Fruit fly (Drosophila melanogaster): ENCODE measurements around the gene Ist1.

Ist1 gene

dm6 chr3L:6708995-6709606 lies 47.2 kb downstream of the Ist1 start:
- TF ChIP-seq CG17801 (GFP tag; optimal IDR thresholded peaks at IDR 0.05; ENCODE audit: partially characterized antibody), result peak; percentile 7

- no peak for TF ChIP-seq CG17801 (GFP tag; optimal IDR thresholded peaks at IDR 0.05; ENCODE audit: partially characterized antibody)
Measured at dm6 chr3L:6706723-6707591, 49.3 kb downstream of the Ist1 start.

dm6 chr3L:6705865-6706264 lies 50.4 kb downstream of the Ist1 start:
- TF ChIP-seq CG17801 (GFP tag; optimal IDR thresholded peaks at IDR 0.05; ENCODE audit: partially characterized antibody), result no peak

- TF ChIP-seq CG17801 (GFP tag; optimal IDR thresholded peaks at IDR 0.05; ENCODE audit: partially characterized antibody), result no peak
Measured at dm6 chr3L:6704468-6705056, 51.7 kb downstream of the Ist1 start, which contains the start of gene CG8519. Gene CG8519, plus strand, starts transcription at chr3L:6704860.

Measured in ovary, adult (tissue).